Worm (Caenorhabditis elegans): ENCODE results near the gene C08F8.9.
"Not testable (repeated sequence)": the region's sequence is repeated elsewhere in the genome, so short reads cannot be mapped to it uniquely, and the experiment has no call there.

C08F8.9 gene

DNA sequence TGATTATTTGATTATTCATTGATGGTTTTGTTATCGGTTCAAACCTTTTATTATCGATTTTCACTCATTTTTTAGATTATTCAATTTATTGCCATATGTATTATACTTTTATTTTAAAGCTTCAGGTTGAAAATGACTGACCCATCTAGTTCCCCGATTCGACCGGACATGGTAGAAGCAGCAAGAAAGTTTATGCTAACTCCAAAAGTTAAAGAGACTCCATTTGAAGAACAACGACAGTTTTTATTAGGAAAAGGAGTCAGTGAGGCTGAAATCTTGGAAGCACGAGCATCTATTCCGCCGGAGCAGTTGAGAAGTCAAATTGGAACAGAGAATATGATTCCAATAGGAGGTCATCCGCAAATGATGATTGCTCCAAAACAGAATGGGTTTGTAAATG is 4.6 kb upstream of the C08F8.9 start, which contains the start of gene prx-14:
prx-14 (plus strand) TSS at position 120 of the 400 bp plus-strand sequence.
- TF ChIP-seq him-1 (tag; optimal IDR thresholded peaks at IDR 0.05) (no peak), dao-5 (tag; optimal IDR thresholded peaks at IDR 0.05) (no peak), W03F9.2 (tag; optimal IDR thresholded peaks at IDR 0.05) (no peak)

ce11 chrIV:11180077-11180476 is 1.7 kb upstream of the C08F8.9 start:
- TF ChIP-seq dao-5 (tag; optimal IDR thresholded peaks at IDR 0.05): no peak
- no peak for TF ChIP-seq him-1 (tag; optimal IDR thresholded peaks at IDR 0.05)
- no peak for TF ChIP-seq W03F9.2 (tag; optimal IDR thresholded peaks at IDR 0.05)

DNA sequence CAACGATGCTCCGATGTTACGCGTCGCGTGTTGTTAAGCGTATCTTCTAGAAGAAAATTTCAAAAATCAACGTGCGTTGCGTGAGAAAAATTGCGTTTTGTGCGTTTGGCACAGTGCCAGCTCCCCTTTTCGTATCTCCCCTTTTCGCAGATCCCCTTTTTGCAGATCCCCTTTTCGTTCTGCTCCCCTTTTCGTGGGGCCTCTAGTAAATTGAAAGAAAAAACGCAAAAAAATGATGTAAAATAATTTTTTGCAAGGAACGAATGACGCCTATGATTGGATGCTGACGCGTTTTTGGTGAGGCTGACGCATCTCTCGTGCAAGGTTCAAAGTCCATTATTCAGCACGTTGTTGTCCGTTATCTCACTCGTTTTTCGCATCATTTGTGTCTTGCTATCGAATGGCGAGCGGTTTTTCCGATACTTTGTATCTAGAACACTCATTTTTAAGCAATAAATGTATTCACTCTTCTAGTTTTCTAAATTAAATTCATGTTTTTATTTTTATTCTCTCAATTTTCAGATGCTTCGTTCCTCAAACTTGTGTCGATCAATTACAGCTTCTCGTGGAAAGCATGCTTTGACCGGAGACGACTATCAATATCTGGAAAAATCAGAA is 837 bp upstream of the C08F8.9 start, which contains the start of gene cpt-2:
cpt-2 (plus strand) TSS at position 523 of the 618 bp plus-strand sequence.
- TF ChIP-seq him-1 (tag; optimal IDR thresholded peaks at IDR 0.05) (peak; percentile 25), W03F9.2 (tag; optimal IDR thresholded peaks at IDR 0.05) (peak; percentile 77)

DNA sequence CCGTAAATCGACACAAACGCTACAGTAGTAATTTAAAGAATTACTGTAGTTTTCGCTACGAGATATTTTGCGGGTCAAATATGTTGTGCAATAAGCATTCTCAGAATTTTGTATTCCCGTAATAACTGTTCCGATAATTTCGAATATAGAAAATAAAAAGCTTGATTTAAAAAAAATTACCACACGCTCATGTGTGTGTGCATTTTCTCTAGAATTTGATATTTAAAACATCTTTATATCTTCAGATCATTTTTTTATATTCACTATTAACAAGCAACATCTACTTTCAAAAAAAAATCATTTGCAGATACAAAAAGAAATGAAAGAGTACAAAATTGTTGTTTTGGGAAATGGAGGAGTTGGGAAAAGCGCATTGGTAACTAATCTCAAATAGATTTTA is 1.4 kb downstream of the C08F8.9 start, which contains the start of gene rap-3:
rap-3 (plus strand) TSS at position 301 of the 400 bp plus-strand sequence.
- no peak for TF ChIP-seq W03F9.2 (tag; optimal IDR thresholded peaks at IDR 0.05)
- no peak for TF ChIP-seq dao-5 (tag; optimal IDR thresholded peaks at IDR 0.05)
- no peak for TF ChIP-seq him-1 (tag; optimal IDR thresholded peaks at IDR 0.05)

DNA sequence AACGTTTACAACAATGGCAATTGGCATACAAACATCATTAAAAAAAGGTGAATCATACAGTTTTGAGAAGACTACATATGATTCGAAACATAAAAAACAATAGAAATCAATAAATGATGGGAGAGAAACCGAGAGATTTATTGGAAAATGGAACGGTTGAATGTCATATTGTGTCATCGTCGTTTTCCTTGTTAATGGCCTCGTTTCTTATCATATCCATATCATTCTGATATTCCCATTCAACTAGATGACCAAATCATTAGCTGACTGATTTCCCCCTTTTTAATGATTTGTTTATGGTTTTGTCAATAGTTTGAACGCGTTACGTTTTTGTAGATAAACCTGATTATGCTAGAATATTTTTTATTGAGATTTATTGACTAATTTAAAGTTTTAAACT is 3.6 kb downstream of the C08F8.9 start:
- TF ChIP-seq W03F9.2 (tag; optimal IDR thresholded peaks at IDR 0.05): no peak
- no peak for TF ChIP-seq dao-5 (tag; optimal IDR thresholded peaks at IDR 0.05)
- TF ChIP-seq him-1 (tag; optimal IDR thresholded peaks at IDR 0.05): no peak

- TF ChIP-seq W03F9.2 (tag; optimal IDR thresholded peaks at IDR 0.05) (no peak), him-1 (tag; optimal IDR thresholded peaks at IDR 0.05) (no peak), dao-5 (tag; optimal IDR thresholded peaks at IDR 0.05) (no peak)
These were observed 8.7 kb downstream of the C08F8.9 start, which contains the start of gene nhr-67 for ce11 chrIV:11169652-11170051. nhr-67 (plus strand) TSS chrIV:11169748.

- TF ChIP-seq him-1 (tag; optimal IDR thresholded peaks at IDR 0.05) (no peak), W03F9.2 (tag; optimal IDR thresholded peaks at IDR 0.05) (no peak), dao-5 (tag; optimal IDR thresholded peaks at IDR 0.05) (no peak)
These were observed 13.6 kb downstream of the C08F8.9 start, which contains the start of gene C08F8.6 for ce11 chrIV:11164831-11165230. C08F8.6 (minus strand) TSS chrIV:11164931.

ce11 chrIV:11162451-11162850 is 15.9 kb downstream of the C08F8.9 start, which contains the start of gene fbxb-9:
fbxb-9 (minus strand) TSS chrIV:11162551.
- TF ChIP-seq dao-5 (tag; optimal IDR thresholded peaks at IDR 0.05) (no peak), him-1 (tag; optimal IDR thresholded peaks at IDR 0.05) (no peak), W03F9.2 (tag; optimal IDR thresholded peaks at IDR 0.05) (no peak)

ce11 chrIV:11160707-11161106 is 17.7 kb downstream of the C08F8.9 start, which contains the start of gene C08F8.15:
C08F8.15 (minus strand) TSS chrIV:11160807.
- TF ChIP-seq W03F9.2 (tag; optimal IDR thresholded peaks at IDR 0.05): no peak
- TF ChIP-seq him-1 (tag; optimal IDR thresholded peaks at IDR 0.05): no peak
- TF ChIP-seq dao-5 (tag; optimal IDR thresholded peaks at IDR 0.05): no peak

ce11 chrIV:11159886-11160285 is 18.5 kb downstream of the C08F8.9 start, which contains the start of gene mboa-4:
mboa-4 (minus strand) TSS chrIV:11159986.
- TF ChIP-seq dao-5 (tag; optimal IDR thresholded peaks at IDR 0.05) (no peak), him-1 (tag; optimal IDR thresholded peaks at IDR 0.05) (no peak), W03F9.2 (tag; optimal IDR thresholded peaks at IDR 0.05) (no peak)

- TF ChIP-seq dao-5 (tag; optimal IDR thresholded peaks at IDR 0.05): no peak
- no peak for TF ChIP-seq W03F9.2 (tag; optimal IDR thresholded peaks at IDR 0.05)
- no peak for TF ChIP-seq him-1 (tag; optimal IDR thresholded peaks at IDR 0.05)
These were observed 21.9 kb downstream of the C08F8.9 start for ce11 chrIV:11156526-11156925.

DNA sequence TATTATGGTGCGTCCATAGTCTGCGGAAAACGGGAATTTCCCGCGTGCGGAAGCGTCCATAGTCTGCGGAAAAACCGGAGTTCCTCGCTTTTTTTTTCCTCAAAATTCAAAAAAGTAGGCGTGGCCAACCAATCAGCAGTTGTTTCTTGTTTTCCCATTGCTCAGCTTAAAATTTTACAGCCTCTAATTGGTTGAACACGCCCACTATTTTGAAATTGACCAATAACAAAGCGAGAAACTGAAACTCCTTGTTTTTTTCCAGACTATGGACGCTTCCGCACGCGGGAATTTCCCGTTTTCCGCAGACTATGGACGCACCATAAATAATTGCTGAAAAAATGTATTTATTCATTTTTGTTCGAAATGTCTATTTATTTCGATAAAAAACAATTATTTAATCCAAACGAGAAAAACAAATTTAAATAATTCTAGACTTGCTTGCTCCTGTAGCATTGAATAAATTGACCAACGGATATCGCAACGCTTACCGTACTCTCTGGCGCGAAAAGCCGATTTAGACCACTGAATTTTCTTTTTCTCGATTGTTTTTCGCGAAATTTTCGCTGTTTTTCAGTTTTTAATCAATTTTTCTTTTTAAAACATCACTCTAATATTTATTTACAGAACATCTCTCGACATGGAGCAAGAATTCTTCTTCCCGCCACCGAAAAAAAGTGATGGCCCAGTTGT is 23.8 kb downstream of the C08F8.9 start, which contains the start of gene C08F8.3:
C08F8.3 (plus strand) TSS at position 620 of the 690 bp plus-strand sequence.
- TF ChIP-seq him-1, W03F9.2, dao-5 (tag; optimal IDR thresholded peaks at IDR 0.05): not testable (repeated sequence)

DNA sequence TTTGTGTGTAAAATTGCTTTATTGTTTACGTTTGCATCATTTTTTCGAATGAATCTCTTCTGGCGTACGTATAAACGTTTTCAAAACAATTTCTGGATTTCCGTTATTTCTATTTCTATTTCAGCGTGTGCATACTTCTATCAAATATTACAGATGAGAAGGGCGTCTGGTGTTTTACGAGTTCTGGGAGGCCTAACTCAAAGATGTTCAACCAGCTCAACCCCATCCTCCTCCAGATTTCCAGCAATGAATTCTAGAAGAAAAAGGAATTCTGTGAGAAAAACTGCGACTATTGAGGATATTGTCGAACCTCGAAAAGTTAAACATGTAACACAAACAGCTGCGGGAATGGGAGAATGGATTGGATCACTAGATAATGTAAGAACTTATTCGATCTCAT is 27.6 kb downstream of the C08F8.9 start, which contains the start of gene C08F8.2:
C08F8.2 (plus strand) TSS at position 154 of the 400 bp plus-strand sequence.
- TF ChIP-seq W03F9.2 (tag; optimal IDR thresholded peaks at IDR 0.05): no peak
- TF ChIP-seq dao-5 (tag; optimal IDR thresholded peaks at IDR 0.05): no peak
- TF ChIP-seq him-1 (tag; optimal IDR thresholded peaks at IDR 0.05): no peak
